Fruit fly (Drosophila melanogaster) Kc167 (cell line): ENCODE measurements around the gene aurB.

ENCODE experiments used
- Myc ChIP-seq: fragments of >200 bp; optimal IDR thresholded peaks from 2 replicates; lab custom pipeline; 2017; ENCODE audit warnings: missing external identifiers
- h ChIP-seq: fragments of >200 bp; optimal IDR thresholded peaks from 3 replicates; lab custom pipeline; 2018; ENCODE audit warnings: missing external identifiers
- insv ChIP-seq: fragments of >200 bp; optimal IDR thresholded peaks from 3 replicates; lab custom pipeline; 2018; ENCODE audit warnings: missing external identifiers
- psq ChIP-seq: fragments of >200 bp; optimal IDR thresholded peaks from 2 replicates; lab custom pipeline; 2017; ENCODE audit warnings: missing external identifiers

DNA sequence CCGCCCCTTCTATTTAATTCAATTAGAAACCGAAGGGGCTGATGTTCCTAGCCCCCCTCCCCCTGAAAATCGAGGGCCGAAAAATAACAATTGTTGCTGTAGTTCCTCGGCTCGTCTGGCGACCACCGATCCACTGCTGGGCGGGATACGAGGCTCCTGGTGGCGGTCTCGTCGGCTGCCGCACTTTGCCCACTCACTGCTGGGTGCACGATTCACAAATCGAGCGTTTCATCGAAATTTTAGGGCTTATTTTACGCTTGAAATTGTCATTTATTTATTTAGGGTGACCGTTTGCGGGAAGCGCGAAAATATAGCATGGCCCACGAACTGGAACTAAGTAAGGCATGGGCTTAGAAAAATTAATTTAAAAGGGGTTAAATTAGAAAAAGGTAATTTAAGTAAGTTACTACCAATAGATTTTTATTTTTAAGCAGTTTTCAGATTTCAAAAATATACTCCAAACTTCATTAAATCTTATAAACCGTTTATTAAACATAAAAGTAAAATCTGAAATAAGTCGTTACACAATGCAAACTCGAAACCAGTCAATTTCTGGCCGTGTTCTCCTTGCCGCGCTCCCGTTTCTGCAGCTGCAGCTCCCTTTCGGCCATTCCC, 1.5 kb downstream of the aurB start, which contains the start of gene Dnz1:
- TF ChIP-seq Myc (lab: Kevin White, UChicago): no peak
- no peak for TF ChIP-seq psq (lab: Kevin White, UChicago)
- TF ChIP-seq insv (lab: Kevin White, UChicago): no peak
- TF ChIP-seq h: no peak
